Fruit fly (Drosophila melanogaster): ENCODE results near the gene Srr.

The Srr gene

DNA sequence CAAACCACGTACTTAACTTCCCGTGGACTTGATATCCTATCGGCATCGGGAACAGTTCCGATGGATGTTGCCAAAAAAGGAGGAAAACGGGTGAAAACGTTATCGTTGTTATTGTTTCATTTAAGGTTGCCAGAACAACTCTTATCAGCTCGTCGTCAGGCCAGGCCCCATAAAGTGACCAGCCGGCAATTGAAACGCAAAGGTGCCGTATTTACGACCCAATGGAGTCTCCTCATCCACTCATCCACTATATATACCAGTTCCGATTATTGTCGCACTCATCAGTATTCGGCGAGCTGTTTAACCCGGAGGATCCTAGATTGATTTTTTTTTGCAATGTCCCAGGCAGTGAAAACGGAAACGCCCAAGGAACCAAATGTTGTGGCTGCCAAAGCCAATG is at the start of gene Srr:
TSS of gene Srr (plus strand) at position 278 of the 400 bp plus-strand sequence.
- no peak for TF ChIP-seq CG17801 (GFP tag; optimal IDR thresholded peaks at IDR 0.05; ENCODE audit: partially characterized antibody)

DNA sequence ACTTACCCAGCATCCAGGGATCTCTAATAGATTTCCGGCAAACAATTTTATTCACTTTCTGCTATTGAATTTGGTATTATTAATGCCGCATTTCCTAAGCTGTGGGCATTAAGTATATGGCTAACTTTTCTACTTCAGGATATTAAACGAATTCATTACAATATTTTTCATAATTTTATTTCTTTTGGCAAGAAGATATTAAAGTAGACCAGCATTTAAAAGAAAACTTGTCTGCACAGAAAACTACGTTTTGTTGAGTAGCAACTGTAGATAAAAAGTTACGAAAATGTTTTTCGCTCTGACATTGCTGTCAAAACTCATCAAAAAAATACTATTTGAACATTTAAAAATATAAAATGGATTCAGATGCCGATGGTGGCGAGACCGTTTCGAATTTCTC is 43.7 kb upstream of the Srr start, which contains the start of gene HP1e:
TSS of gene HP1e (plus strand) at position 301 of the 400 bp plus-strand sequence.
- no peak for TF ChIP-seq CG17801 (GFP tag; optimal IDR thresholded peaks at IDR 0.05; ENCODE audit: partially characterized antibody)

DNA sequence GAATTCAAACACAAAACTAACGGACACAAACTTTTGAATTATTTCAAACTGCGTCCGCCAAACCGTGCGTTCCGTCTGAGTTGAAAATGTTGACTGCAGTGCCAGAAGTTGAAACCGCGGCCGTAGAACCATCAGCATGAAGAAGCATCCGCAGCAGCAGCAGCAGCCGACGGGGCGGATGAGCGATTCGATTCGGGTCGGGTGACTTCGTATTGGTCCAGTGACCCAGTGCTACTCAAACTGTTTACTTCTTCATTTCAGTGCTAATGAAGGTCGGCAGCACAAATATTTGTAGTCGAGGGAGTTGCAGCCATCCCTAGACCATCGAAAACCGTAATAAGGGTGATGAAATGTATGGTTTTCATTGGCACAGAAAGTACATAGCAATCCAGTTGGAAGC is 36.8 kb upstream of the Srr start, which contains the start of gene CG8861:
TSS of gene CG8861 (minus strand) at position 101 of the 400 bp plus-strand sequence.
- TF ChIP-seq CG17801 (GFP tag; optimal IDR thresholded peaks at IDR 0.05; ENCODE audit: partially characterized antibody), result no peak

DNA sequence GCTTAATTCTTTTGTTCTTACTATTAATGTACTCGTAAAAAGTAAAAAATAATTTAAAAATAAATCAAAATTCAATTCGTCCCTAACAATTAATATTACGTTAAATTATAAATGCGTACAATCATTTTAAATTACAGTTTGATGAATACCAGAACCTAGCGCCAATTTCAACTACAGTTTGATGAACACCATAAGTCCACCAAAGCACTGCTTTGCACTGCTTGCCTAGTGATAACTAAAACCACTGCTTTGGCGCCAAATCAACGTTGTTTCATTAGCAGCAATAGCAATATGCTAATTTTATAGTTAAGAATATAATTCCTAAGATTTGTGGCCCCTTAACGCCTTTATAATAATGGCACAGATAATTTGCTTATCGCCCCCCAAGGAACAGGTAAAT is 36.4 kb upstream of the Srr start:
- no peak for TF ChIP-seq CG17801 (GFP tag; optimal IDR thresholded peaks at IDR 0.05; ENCODE audit: partially characterized antibody)

DNA sequence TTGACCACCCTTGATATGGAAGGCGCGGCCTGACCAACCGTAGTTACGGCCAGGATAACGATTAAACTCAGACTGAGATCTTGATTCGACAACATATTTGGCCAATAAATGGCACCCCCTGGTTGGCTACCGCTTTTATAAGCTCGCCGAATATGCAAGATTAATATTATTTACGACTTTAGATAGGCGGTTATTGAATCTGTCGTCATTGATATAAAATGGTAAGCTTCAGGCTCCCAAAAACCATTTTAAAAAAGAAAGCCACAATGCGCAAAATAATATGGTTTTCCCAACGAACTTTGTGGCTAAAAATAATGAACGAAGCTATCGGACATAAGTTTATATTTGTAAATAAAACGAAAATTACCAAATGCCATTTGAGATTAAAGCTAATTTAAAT is 35.0 kb upstream of the Srr start, which contains the start of gene CG12951:
TSS of gene CG12951 (minus strand) at position 101 of the 400 bp plus-strand sequence.
- no peak for TF ChIP-seq CG17801 (GFP tag; optimal IDR thresholded peaks at IDR 0.05; ENCODE audit: partially characterized antibody)

DNA sequence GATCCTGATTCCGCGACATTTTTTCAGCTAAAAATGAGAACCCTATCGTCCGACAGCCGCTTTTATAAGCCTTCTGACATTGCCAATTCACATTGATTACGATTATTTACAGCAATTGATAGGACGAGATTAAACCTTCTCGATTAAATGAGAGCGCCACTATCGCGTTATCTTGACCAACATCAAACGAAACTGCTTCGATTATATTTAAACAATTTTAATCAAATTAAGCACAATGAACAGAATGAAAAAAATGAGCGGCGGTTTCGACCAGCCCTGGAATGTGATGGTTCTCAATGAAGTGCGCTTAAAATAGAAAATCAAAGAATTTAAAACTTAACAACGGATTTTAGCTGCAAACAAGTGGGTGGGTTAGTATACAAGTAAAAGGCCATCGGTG is 33.3 kb upstream of the Srr start, which contains the start of gene CG16749:
TSS of gene CG16749 (minus strand) at position 25 of the 400 bp plus-strand sequence.
- TF ChIP-seq CG17801 (GFP tag; optimal IDR thresholded peaks at IDR 0.05; ENCODE audit: partially characterized antibody), result no peak

DNA sequence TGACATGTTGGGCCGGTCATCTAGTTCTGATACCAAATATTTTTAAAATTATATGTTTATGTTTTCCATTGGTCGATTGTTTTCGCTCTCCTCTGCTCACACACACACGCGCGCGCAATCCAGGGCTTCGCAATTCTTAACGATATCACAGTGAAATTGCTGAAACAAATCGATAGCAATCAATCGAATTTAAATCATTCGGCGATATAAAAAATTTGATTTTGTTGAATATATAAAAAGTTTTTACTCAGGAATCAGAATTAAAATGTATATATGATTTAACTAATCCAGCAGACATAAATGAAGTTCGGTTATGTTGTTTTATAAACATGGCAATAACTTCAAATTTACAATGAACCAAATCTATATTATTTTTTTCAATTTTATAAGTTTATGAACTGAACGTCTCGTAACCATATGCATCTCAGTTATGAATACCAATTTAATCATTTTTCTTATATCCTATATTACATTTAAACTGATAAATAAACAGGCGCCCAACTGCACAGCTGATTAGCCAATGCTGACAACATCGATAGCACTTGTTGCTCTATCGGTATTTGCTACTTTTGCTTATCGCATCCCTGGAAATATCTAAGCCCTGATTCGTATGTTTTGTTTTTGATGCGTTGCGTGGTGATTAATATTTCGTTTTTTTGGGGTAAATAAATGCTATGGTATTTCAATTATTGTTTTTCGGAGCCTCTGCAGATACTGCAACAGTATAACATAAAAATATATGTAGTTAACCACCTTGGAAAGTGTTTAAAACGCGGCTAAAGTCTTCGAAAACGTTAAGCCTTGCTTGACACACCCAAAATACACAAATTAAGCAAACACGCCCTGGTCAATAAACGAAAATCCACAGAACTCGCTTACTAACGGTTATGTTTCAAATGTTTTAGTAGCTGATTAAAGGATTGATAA is 30.3 kb upstream of the Srr start, which contains the start of the genes Aduk and pasi2:
TSS of gene Aduk (minus strand) at position 123 of the 927 bp plus-strand sequence.
TSS of gene pasi2 (plus strand) at position 579 of the 927 bp plus-strand sequence.
- TF ChIP-seq CG17801 (GFP tag; optimal IDR thresholded peaks at IDR 0.05; ENCODE audit: partially characterized antibody), result no peak

DNA sequence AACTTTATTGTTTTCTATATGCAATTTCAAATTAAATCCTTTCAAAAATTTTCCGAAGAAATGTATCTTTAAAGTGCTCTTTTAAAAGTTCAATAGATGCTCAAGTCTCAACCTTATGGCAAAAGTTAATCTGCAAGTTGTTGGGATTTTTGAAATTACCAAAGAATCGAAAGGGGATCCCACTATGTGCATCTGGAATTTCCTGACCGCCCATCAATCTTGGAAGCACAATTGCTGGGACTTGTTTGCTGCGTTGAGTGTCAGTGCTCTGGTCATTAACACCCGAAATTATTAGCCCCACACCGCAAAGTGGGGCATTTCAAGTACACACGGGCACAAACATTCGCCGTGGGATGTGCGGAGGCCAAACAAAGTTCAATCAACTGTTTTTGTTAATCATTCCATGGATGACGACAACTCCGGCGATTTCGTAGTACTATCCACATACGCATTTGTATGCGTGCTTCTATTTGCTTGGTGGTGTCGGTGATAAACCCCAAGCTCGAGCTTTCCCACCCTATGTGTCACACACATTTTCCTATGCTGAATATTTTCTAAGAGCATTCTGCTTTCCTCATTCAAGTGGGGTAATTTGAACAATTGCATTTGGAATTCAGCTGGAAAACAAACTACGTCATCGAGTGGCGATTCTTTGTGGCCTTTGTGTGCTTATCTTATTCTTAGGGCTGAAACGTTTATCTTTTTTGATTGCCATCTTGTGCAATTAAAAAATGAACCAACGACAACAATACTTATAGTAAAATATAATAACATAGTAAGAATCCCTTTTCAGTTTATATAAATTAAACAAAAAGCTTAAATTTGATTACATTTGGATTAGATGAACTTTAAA is 27.6 kb upstream of the Srr start:
- TF ChIP-seq CG17801 (GFP tag; optimal IDR thresholded peaks at IDR 0.05; ENCODE audit: partially characterized antibody), result no peak

DNA sequence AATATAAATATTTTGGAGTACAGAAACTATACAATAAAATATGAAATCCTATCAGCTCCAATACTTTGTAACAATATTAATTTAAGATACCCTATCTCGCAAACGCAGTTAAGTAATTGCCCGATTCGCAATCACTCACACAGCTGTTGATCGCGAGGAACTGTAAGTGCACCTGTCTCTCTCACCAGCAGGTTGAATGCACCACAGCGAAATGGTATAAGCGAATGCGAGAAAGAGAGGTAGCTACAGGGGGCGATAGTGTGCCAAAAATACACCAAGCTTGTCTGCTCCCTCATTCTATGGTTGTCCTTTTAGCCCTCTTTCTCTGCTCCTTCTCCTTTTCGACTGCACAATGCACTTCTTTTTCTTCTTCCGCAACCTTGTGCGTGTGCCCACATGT is 26.4 kb upstream of the Srr start:
- TF ChIP-seq CG17801 (GFP tag; optimal IDR thresholded peaks at IDR 0.05; ENCODE audit: partially characterized antibody), result no peak

DNA sequence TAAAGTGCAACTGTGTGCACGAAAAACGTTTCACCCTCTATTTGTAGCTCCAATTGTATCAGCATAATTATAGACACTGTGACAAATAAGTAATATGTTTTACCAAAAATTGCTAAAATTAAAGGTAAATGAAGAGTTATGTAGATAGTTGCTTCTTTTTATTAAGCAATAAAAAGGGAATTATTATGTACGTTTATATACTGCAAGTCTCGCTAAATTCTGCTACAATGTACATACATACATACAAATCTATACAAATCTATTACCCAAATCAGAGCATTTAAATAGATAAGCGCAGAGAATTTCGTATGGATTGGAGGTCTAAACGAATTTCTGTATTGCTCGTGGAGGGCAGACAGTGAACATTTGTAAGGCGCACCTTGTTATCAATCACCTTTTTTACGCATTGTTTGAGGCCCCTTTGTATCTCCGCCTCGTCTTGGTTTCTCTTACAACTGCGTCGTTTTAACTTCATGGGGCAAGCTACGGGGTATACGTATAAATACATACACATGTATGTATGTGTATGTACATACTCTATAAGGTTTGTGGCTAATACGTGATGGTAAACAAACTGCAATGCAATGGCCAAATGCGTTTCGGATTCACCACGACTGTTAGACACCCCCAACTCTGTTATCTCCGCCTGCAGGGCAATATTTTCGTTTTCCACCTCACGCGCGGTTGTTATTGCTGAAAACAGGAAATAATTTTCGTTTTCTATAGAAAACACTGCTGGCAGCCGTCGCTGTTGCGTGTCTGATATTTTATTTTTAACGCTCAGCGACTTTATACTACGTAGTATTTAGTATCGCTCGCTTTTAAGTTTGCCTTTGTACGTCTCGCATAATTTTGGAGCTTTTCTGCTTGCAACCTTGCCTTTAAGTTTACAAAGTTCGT is 25.8 kb upstream of the Srr start:
- TF ChIP-seq CG17801 (GFP tag; optimal IDR thresholded peaks at IDR 0.05; ENCODE audit: partially characterized antibody), result no peak

DNA sequence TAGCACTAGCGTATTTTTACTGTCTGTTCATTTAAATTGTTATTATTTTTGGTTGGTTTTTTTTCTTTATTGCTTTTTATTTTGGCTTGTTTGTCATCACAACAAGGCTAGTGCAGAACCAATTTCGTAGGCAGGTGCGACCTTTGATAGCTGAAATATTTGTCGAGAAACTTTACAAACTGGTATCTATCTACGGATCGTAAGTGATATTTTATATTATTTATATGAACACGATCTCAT is 25.2 kb upstream of the Srr start, which contains the start of gene drn:
TSS of gene drn (plus strand) at position 141 of the 240 bp plus-strand sequence.
- TF ChIP-seq CG17801 (GFP tag; optimal IDR thresholded peaks at IDR 0.05; ENCODE audit: partially characterized antibody), result no peak

DNA sequence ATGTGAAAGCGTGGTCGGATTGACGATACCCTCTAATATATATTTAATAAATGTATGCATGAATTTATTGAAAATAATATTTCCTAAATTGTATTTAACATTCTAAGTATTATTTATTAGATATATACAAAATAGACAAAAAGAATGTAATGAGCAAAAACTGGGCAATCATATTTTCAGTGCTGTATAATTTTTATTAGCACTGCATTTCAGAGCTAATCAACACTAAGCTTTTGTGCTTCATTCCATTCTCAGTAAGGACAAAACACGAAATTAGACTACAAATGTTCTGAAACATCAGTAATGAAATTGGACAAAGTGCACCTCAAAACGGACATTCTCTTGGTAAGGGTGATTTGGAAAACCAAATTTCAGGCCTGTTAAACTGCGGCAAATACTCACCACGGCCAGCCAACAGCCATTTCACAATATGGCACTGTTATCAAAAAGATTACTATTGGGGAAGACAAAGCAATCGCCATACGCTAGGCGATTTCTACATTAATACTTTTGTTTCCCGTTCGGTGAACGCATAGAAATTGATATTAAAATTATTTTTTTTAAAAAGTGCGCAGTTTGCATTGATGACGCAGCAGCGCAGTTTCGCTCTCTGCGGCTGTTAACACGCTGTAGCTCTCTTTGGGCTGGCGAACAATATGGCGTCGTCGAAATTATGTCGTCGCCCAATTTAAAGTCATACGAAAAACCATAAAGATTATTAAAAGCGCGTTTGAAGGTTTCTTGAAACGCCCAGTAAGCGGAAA is 24.6 kb upstream of the Srr start:
- TF ChIP-seq CG17801 (GFP tag; optimal IDR thresholded peaks at IDR 0.05; ENCODE audit: partially characterized antibody), result peak; percentile 89

DNA sequence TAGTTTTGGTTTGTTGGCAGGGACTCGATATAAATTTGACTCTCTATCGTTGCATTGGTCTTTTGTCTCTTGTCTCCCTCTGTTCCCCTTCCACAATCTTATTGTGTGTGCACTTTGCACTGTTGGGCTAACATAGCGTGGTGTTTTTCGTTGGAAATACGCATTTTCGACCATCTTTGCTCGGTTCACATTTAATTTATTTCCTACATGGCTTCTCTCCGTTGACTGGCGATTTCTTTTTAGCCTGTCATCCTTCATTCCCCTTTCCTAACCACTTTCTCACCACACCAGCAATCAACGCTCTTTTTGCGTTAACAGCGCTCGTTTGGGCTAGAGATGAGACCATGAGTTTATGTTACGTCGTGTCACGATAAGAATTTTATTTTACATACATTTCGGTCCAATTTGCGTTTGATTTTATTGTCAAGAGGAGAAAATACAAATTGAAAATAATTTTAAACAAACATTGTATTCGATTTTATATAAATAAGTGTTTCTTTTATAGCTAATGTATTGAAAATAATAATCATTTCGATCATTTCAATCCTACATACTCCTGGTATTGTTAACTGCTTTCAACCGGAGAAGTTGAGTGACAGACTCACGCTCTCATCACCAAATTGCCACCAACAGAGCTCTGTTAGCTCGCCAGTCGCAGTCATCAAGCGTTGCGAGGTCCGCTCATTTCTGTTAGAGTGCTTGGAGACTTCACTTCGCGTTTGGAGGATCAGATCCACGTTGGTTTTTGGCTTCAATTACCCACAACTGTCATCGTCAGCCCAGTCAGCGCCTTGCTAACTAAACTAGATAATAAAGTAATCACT is 23.8 kb upstream of the Srr start:
- peak; percentile 90 for TF ChIP-seq CG17801 (GFP tag; optimal IDR thresholded peaks at IDR 0.05; ENCODE audit: partially characterized antibody)
